Fruit fly (Drosophila melanogaster) whole organism, embryonic: ENCODE measurements around the gene CG7903.
A peak's percentile ranks its signal among the peaks of the same experiment; 100 is the strongest.

Experiments
- Atf6 ChIP-seq: fragments of 200-800 bp; sonication (Bioruptor generic); IDR thresholded peaks from 2 replicates; pipeline ENCODE4 v1.3.6; 2022; ENCODE audit warnings: missing biosample characterization, missing genetic modification characterization
- B-H1 ChIP-seq: fragments of 200-800 bp; sonication (Bioruptor generic); IDR thresholded peaks from 3 replicates; pipeline ENCODE4 v1.3.6; 2022; ENCODE audit warnings: missing biosample characterization, missing genetic modification characterization
- CG10366 ChIP-seq: fragments of 200-800 bp; sonication (Bioruptor generic); IDR thresholded peaks from 2 replicates; pipeline ENCODE4 v1.3.6; 2022; ENCODE audit warnings: missing biosample characterization, missing genetic modification characterization
- CG14014 ChIP-seq: fragments of 200-800 bp; sonication (Bioruptor generic); IDR thresholded peaks from 2 replicates; pipeline ENCODE4 v1.3.6; 2022; ENCODE audit warnings: missing biosample characterization, missing genetic modification characterization
- CG15479 ChIP-seq: fragments of 200-800 bp; sonication (Bioruptor generic); optimal IDR thresholded peaks from 3 replicates; lab custom pipeline; 2019; ENCODE audit warnings: missing biosample characterization, mild to moderate bottlenecking, missing genetic modification characterization, moderate library complexity
- CG1603 ChIP-seq: fragments of 200-800 bp; sonication (Bioruptor generic); optimal IDR thresholded peaks from 2 replicates; lab custom pipeline; 2019; ENCODE audit warnings: missing biosample characterization, mild to moderate bottlenecking, missing genetic modification characterization, moderate library complexity
- CG17829 ChIP-seq: fragments of 200-800 bp; optimal IDR thresholded peaks from 2 replicates; lab custom pipeline; 2019; ENCODE audit warnings: missing biosample characterization, mild to moderate bottlenecking, missing genetic modification characterization, moderate library complexity
- CG18599 ChIP-seq: fragments of 200-800 bp; sonication (Bioruptor generic); optimal IDR thresholded peaks from 3 replicates; lab custom pipeline; 2017; ENCODE audit warnings: missing biosample characterization, missing genetic modification characterization, mild to moderate bottlenecking, moderate library complexity, missing genetic modification reagents
- CG2116 ChIP-seq: fragments of 200-800 bp; sonication (Bioruptor generic); optimal IDR thresholded peaks from 3 replicates; lab custom pipeline; 2018; ENCODE audit warnings: missing biosample characterization, mild to moderate bottlenecking, missing genetic modification characterization
- CG30020 ChIP-seq: fragments of 200-800 bp; optimal IDR thresholded peaks from 2 replicates; lab custom pipeline; 2019; ENCODE audit warnings: missing biosample characterization, mild to moderate bottlenecking, missing genetic modification characterization, moderate library complexity
- CG31441 ChIP-seq: fragments of 200-800 bp; sonication (Bioruptor generic); IDR thresholded peaks from 2 replicates; pipeline ENCODE4 v1.3.6; 2022; ENCODE audit warnings: missing biosample characterization, missing genetic modification characterization
- CG3838 ChIP-seq: fragments of 200-800 bp; sonication (Bioruptor generic); optimal IDR thresholded peaks from 3 replicates; lab custom pipeline; 2016; ENCODE audit warnings: missing biosample characterization, missing genetic modification characterization
- CG4282 ChIP-seq: fragments of 200-800 bp; sonication (Bioruptor generic); optimal IDR thresholded peaks from 2 replicates; lab custom pipeline; 2016; ENCODE audit warnings: missing biosample characterization, missing genetic modification characterization
- CG4424 ChIP-seq: fragments of 200-800 bp; sonication (Bioruptor generic); optimal IDR thresholded peaks from 3 replicates; lab custom pipeline; 2016; ENCODE audit warnings: missing biosample characterization, missing genetic modification characterization
- CG4730 ChIP-seq: fragments of 200-800 bp; sonication (Bioruptor generic); IDR thresholded peaks from 2 replicates; pipeline ENCODE4 v1.3.6; 2022; ENCODE audit warnings: missing biosample characterization, missing genetic modification characterization
- CG6813 ChIP-seq: fragments of 200-800 bp; sonication (Bioruptor generic); optimal IDR thresholded peaks from 2 replicates; lab custom pipeline; 2017; ENCODE audit warnings: missing biosample characterization, missing genetic modification characterization, mild to moderate bottlenecking, moderate library complexity, missing genetic modification reagents
- CG9797 ChIP-seq: fragments of 200-800 bp; sonication (Bioruptor generic); optimal IDR thresholded peaks from 3 replicates; lab custom pipeline; 2018; ENCODE audit warnings: missing biosample characterization, mild to moderate bottlenecking, missing genetic modification characterization
- CrebB ChIP-seq: fragments of 200-800 bp; sonication (Bioruptor generic); optimal IDR thresholded peaks from 3 replicates; lab custom pipeline; 2018; ENCODE audit warnings: missing biosample characterization, mild to moderate bottlenecking, missing genetic modification characterization
- D ChIP-seq, 2 experiments: fragments of 200-800 bp in 1 of 2; fragments of >200 bp in 1 of 2; sonication (Bioruptor generic) in 1 of 2; optimal IDR thresholded peaks; 2 replicates in 1 of 2; 3 replicates in 1 of 2; lab custom pipeline; 2017; ENCODE audit warnings: mild to moderate bottlenecking in 1 of 2, missing biosample characterization in 1 of 2, missing genetic modification characterization in 1 of 2, missing genetic modification reagents in 1 of 2
- Drgx ChIP-seq: fragments of 200-800 bp; sonication (Bioruptor generic); IDR thresholded peaks from 2 replicates; pipeline ENCODE4 v1.3.6; 2022; ENCODE audit warnings: missing biosample characterization, missing genetic modification characterization
- E2f1 ChIP-seq: fragments of 200-800 bp; sonication (Bioruptor generic); IDR thresholded peaks from 2 replicates; pipeline ENCODE4 v1.3.6; 2022; ENCODE audit warnings: missing biosample characterization, missing genetic modification characterization
- E2f2 ChIP-seq: fragments of 200-800 bp; sonication (Bioruptor generic); IDR thresholded peaks from 2 replicates; pipeline ENCODE4 v1.3.6; 2022; ENCODE audit warnings: missing biosample characterization, missing genetic modification characterization
- Ets65A ChIP-seq: fragments of 200-800 bp; sonication (Bioruptor generic); peaks from one replicate; lab custom pipeline; 2016; ENCODE audit warnings: missing biosample characterization, missing genetic modification characterization
- Hr51 ChIP-seq, 2 experiments: fragments of 200-800 bp; sonication (Bioruptor generic); optimal IDR thresholded peaks; 2 replicates in 1 of 2; 3 replicates in 1 of 2; lab custom pipeline; 2016 to 2018; ENCODE audit warnings: missing biosample characterization in 2 of 2, missing genetic modification characterization in 2 of 2, mild to moderate bottlenecking in 1 of 2, moderate library complexity in 1 of 2
- Max ChIP-seq: fragments of 200-800 bp; sonication (Bioruptor generic); optimal IDR thresholded peaks from 2 replicates; lab custom pipeline; 2016; ENCODE audit warnings: missing biosample characterization, mild to moderate bottlenecking, missing genetic modification characterization
- NC2β ChIP-seq: fragments of 200-800 bp; sonication (Bioruptor generic); optimal IDR thresholded peaks from 2 replicates; lab custom pipeline; 2016; ENCODE audit warnings: missing biosample characterization, missing genetic modification characterization
- NFAT ChIP-seq: fragments of 200-800 bp; sonication (Bioruptor generic); IDR thresholded peaks from 2 replicates; pipeline ENCODE4 v1.3.6; 2022; ENCODE audit warnings: missing biosample characterization, missing genetic modification characterization
- Oli ChIP-seq: fragments of 200-800 bp; sonication (Bioruptor generic); optimal IDR thresholded peaks from 2 replicates; lab custom pipeline; 2018; ENCODE audit warnings: missing biosample characterization, mild to moderate bottlenecking, missing genetic modification characterization, moderate library complexity
- Rfx ChIP-seq: fragments of 200-800 bp; sonication (Bioruptor generic); IDR thresholded peaks from 2 replicates; pipeline ENCODE4 v1.3.6; 2022; ENCODE audit warnings: missing biosample characterization, missing genetic modification characterization
- Xrp1 ChIP-seq: fragments of 200-800 bp; sonication (Bioruptor generic); IDR thresholded peaks from 2 replicates; pipeline ENCODE4 v1.3.6; 2022; ENCODE audit warnings: missing biosample characterization, missing genetic modification characterization
- ab ChIP-seq: fragments of 200-800 bp; sonication (Bioruptor generic); optimal IDR thresholded peaks from 2 replicates; lab custom pipeline; 2016; ENCODE audit warnings: missing biosample characterization, missing genetic modification characterization
- amos ChIP-seq: fragments of 200-800 bp; sonication (Bioruptor generic); IDR thresholded peaks from 2 replicates; pipeline ENCODE4 v1.3.6; 2022; ENCODE audit warnings: missing biosample characterization, missing genetic modification characterization; ENCODE audit not compliant: partially characterized antibody
- ara ChIP-seq: fragments of 200-800 bp; sonication (Bioruptor generic); IDR thresholded peaks from 2 replicates; pipeline ENCODE4 v1.3.6; 2022; ENCODE audit warnings: missing biosample characterization, missing genetic modification characterization
- bab2 ChIP-seq: fragments of 200-800 bp; sonication (Bioruptor generic); optimal IDR thresholded peaks from 2 replicates; lab custom pipeline; 2016; ENCODE audit warnings: missing biosample characterization, missing genetic modification characterization
- caup ChIP-seq: fragments of 200-800 bp; sonication (Bioruptor generic); optimal IDR thresholded peaks from 3 replicates; lab custom pipeline; 2017; ENCODE audit warnings: missing biosample characterization, mild to moderate bottlenecking, missing genetic modification characterization, moderate library complexity; ENCODE audit not compliant: severe bottlenecking
- cwo ChIP-seq: fragments of 200-800 bp; sonication (Bioruptor generic); optimal IDR thresholded peaks from 3 replicates; lab custom pipeline; 2017; ENCODE audit warnings: missing biosample characterization, missing genetic modification characterization, mild to moderate bottlenecking, moderate library complexity, missing genetic modification reagents
- fd64A ChIP-seq: fragments of 200-800 bp; sonication (Bioruptor generic); optimal IDR thresholded peaks from 3 replicates; lab custom pipeline; 2018; ENCODE audit warnings: missing biosample characterization, mild to moderate bottlenecking, missing genetic modification characterization
- gce ChIP-seq: fragments of 200-800 bp; sonication (Bioruptor generic); IDR thresholded peaks from 3 replicates; pipeline ENCODE4 v1.3.6; 2022; ENCODE audit warnings: missing biosample characterization, missing genetic modification characterization
- gsb ChIP-seq: fragments of 200-800 bp; sonication (Bioruptor generic); IDR thresholded peaks from 2 replicates; pipeline ENCODE4 v1.3.6; 2022; ENCODE audit warnings: missing biosample characterization, missing genetic modification characterization
- hkb ChIP-seq, 2 experiments: fragments of 200-800 bp in 1 of 2; fragments of >200 bp in 1 of 2; sonication (Bioruptor generic) in 1 of 2; IDR thresholded peaks in 1 of 2; optimal IDR thresholded peaks in 1 of 2; 2 replicates each; pipeline versions ENCODE4 v1.3.6 to Lab custom; 2017 to 2022; ENCODE audit warnings: missing biosample characterization in 1 of 2, missing genetic modification characterization in 1 of 2
- lola ChIP-seq, 3 experiments: fragments of >200 bp in 2 of 3; fragments of 200-800 bp in 1 of 3; sonication (Bioruptor generic) in 1 of 3; optimal IDR thresholded peaks; 2 replicates each; lab custom pipeline; 2017 to 2019; ENCODE audit warnings: missing biosample characterization in 3 of 3, missing genetic modification characterization in 3 of 3, mild to moderate bottlenecking in 1 of 3, moderate library complexity in 1 of 3
- mirr ChIP-seq: fragments of 200-800 bp; sonication (Bioruptor generic); optimal IDR thresholded peaks from 3 replicates; lab custom pipeline; 2018; ENCODE audit warnings: missing biosample characterization, mild to moderate bottlenecking, missing genetic modification characterization
- nerfin-2 ChIP-seq: fragments of 200-800 bp; sonication (Bioruptor generic); IDR thresholded peaks from 2 replicates; pipeline ENCODE4 v1.3.6; 2022; ENCODE audit warnings: missing biosample characterization, missing genetic modification characterization; ENCODE audit not compliant: partially characterized antibody
- prd ChIP-seq, 3 experiments: fragments of >200 bp in 2 of 3; fragments of 200-800 bp in 1 of 3; sonication (Bioruptor generic) in 1 of 3; optimal IDR thresholded peaks in 2 of 3; IDR thresholded peaks in 1 of 3; 2 replicates in 2 of 3; 3 replicates in 1 of 3; pipeline versions ENCODE4 v1.3.6 to Lab custom; 2017 to 2022; ENCODE audit warnings: missing biosample characterization in 1 of 3, missing genetic modification characterization in 1 of 3
- pum ChIP-seq: fragments of 200-800 bp; sonication (Bioruptor generic); optimal IDR thresholded peaks from 2 replicates; lab custom pipeline; 2016; ENCODE audit warnings: missing biosample characterization, missing genetic modification characterization
- sima ChIP-seq: fragments of 200-800 bp; sonication (Bioruptor generic); optimal IDR thresholded peaks from 2 replicates; lab custom pipeline; 2016; ENCODE audit warnings: missing biosample characterization, missing genetic modification characterization
- slbo ChIP-seq: fragments of 200-800 bp; sonication (Bioruptor generic); IDR thresholded peaks from 2 replicates; pipeline ENCODE4 v1.3.6; 2022; ENCODE audit warnings: missing biosample characterization, missing genetic modification characterization
- unpg ChIP-seq: fragments of 200-800 bp; sonication (Bioruptor generic); optimal IDR thresholded peaks from 3 replicates; lab custom pipeline; 2018; ENCODE audit warnings: missing biosample characterization, mild to moderate bottlenecking, missing genetic modification characterization, moderate library complexity
- zfh1 ChIP-seq: fragments of 200-800 bp; sonication (Bioruptor generic); IDR thresholded peaks from 3 replicates; pipeline ENCODE4 v1.3.6; 2022; ENCODE audit warnings: missing biosample characterization, missing genetic modification characterization

Gene CG7903

dm6 chr3R:30021009-30021408, 26.0 kb upstream of the CG7903 start (continued):
- peak; percentile 8 for TF ChIP-seq cwo (GFP tag; lab: Kevin White, UChicago)
- no peak for TF ChIP-seq CG1603
- TF ChIP-seq amos, result no peak
- TF ChIP-seq CG4282 (GFP tag; lab: Kevin White, UChicago), result no peak
- peak; percentile 45 for TF ChIP-seq CG18599
- TF ChIP-seq hkb (optimal IDR thresholded peaks at IDR 0.05; lab: Kevin White, UChicago), result no peak
- TF ChIP-seq hkb (GFP tag; IDR thresholded peaks at IDR 0.05; lab: Robert Waterston, UW), result no peak
- TF ChIP-seq CG10366, result peak; percentile 16; the same call in 1 of the 2 replicates
- no peak; the same call in 1 of the 2 replicates for TF ChIP-seq E2f2 (GFP tag; lab: Robert Waterston, UW)
- peak; percentile 33 for TF ChIP-seq Oli (tag; lab: Kevin White, UChicago)
- no peak for TF ChIP-seq CrebB (tag; lab: Kevin White, UChicago)
- no peak for TF ChIP-seq B-H1 (GFP tag; lab: Robert Waterston, UW)
- TF ChIP-seq Atf6, result peak; percentile 24; the same call in 1 of the 2 replicates
- no peak for TF ChIP-seq bab2 (GFP tag; lab: Kevin White, UChicago)
- TF ChIP-seq E2f1 (GFP tag; lab: Robert Waterston, UW), result no peak
- TF ChIP-seq pum, result no peak
- TF ChIP-seq ara (GFP tag; lab: Robert Waterston, UW), result peak; percentile 39; the same call in 1 of the 2 replicates
- no peak for TF ChIP-seq gsb
- TF ChIP-seq D (optimal IDR thresholded peaks at IDR 0.05; lab: Kevin White, UChicago), result no peak
- TF ChIP-seq D (GFP tag; optimal IDR thresholded peaks at IDR 0.05; lab: Kevin White, UChicago), result peak; percentile 17
- no peak for TF ChIP-seq lola (GFP tag; optimal IDR thresholded peaks at IDR 0.05; lab: Kevin White, UChicago)
- no peak for TF ChIP-seq CG3838 (GFP tag; lab: Kevin White, UChicago)
- TF ChIP-seq sima (GFP tag; lab: Kevin White, UChicago), result no peak
- peak; percentile 47 for TF ChIP-seq Rfx (GFP tag; lab: Robert Waterston, UW)
- TF ChIP-seq mirr (GFP tag; lab: Kevin White, UChicago), result no peak
- 0 out of 2 replicates have a peak, but pooled peaks have one; percentile 27 for TF ChIP-seq CG4730 (GFP tag; lab: Robert Waterston, UW)
- TF ChIP-seq CG6813 (GFP tag; lab: Kevin White, UChicago), result no peak
- TF ChIP-seq CG31441 (GFP tag; lab: Robert Waterston, UW), result peak; percentile 24; the same call in 1 of the 2 replicates
- peak; percentile 33 for TF ChIP-seq unpg (GFP tag; lab: Kevin White, UChicago)
- peak; percentile 29 for TF ChIP-seq CG4424 (GFP tag; lab: Kevin White, UChicago)
- no peak for TF ChIP-seq Ets65A (GFP tag; lab: Kevin White, UChicago)
- peak; percentile 48; the same call in 1 of the 2 replicates for TF ChIP-seq Xrp1 (GFP tag; lab: Robert Waterston, UW)
- no peak for TF ChIP-seq nerfin-2 (GFP tag; lab: Robert Waterston, UW)
- TF ChIP-seq Max, result no peak
- TF ChIP-seq Drgx (GFP tag; lab: Robert Waterston, UW), result peak; percentile 65
- no peak for TF ChIP-seq fd64A (GFP tag; lab: Kevin White, UChicago)
- TF ChIP-seq Hr51 (GFP tag; optimal IDR thresholded peaks at IDR 0.05; lab: Kevin White, UChicago), result peak in 1 of 2 experiments; percentile 50
- 0 out of 3 replicates have a peak, but pooled peaks have one; percentile 46 for TF ChIP-seq zfh1 (GFP tag; lab: Robert Waterston, UW)
- TF ChIP-seq gce (GFP tag; lab: Robert Waterston, UW), result no peak
- peak; percentile 34; the same call in 1 of the 2 replicates for TF ChIP-seq slbo
- no peak for TF ChIP-seq CG2116
- TF ChIP-seq CG15479 (GFP tag; lab: Kevin White, UChicago), result no peak
- no peak for TF ChIP-seq NFAT
- no peak for TF ChIP-seq NC2β
- TF ChIP-seq prd (optimal IDR thresholded peaks at IDR 0.05; lab: Kevin White, UChicago), result no peak
- peak; percentile 47; the same call in 1 of the 3 replicates for TF ChIP-seq prd (GFP tag; IDR thresholded peaks at IDR 0.05; lab: Robert Waterston, UW)
- TF ChIP-seq caup (GFP tag; lab: Kevin White, UChicago), result no peak
- TF ChIP-seq CG30020 (tag; lab: Kevin White, UChicago), result no peak
- TF ChIP-seq CG9797 (GFP tag; lab: Kevin White, UChicago), result no peak
- TF ChIP-seq CG14014 (GFP tag; lab: Robert Waterston, UW), result 0 out of 2 replicates have a peak, but pooled peaks have one; percentile 27
- TF ChIP-seq ab (GFP tag; lab: Kevin White, UChicago), result no peak
- peak; percentile 18 for TF ChIP-seq CG17829
